Fruit fly (Drosophila melanogaster): ENCODE results near the gene boss.

Gene boss

dm6 chr3R:26005978-26006934 is 44.5 kb downstream of the boss start (continued):
- TF ChIP-seq Hey (tag; optimal IDR thresholded peaks at IDR 0.05), result peak; percentile 68
- no peak for TF ChIP-seq CG3838 (GFP tag; optimal IDR thresholded peaks at IDR 0.05)
- no peak for TF ChIP-seq CG7928 (GFP tag; optimal IDR thresholded peaks at IDR 0.05)
- TF ChIP-seq Trl (optimal IDR thresholded peaks at IDR 0.05), result peak; percentile 10 to 36
- no peak for TF ChIP-seq Trl (GFP tag; optimal IDR thresholded peaks at IDR 0.05)
- no peak for TF ChIP-seq Ravus (GFP tag; IDR thresholded peaks at IDR 0.05)
- peak; percentile 1 for TF ChIP-seq CG2678 (tag; optimal IDR thresholded peaks at IDR 0.05)
- no peak for TF ChIP-seq jigr1 (GFP tag; IDR thresholded peaks at IDR 0.05)
- TF ChIP-seq CG1603 (tag; optimal IDR thresholded peaks at IDR 0.05), result no peak
- no peak for TF ChIP-seq CG12104 (GFP tag; optimal IDR thresholded peaks at IDR 0.05)
- peak; percentile 57 for TF ChIP-seq CG17829 (tag; optimal IDR thresholded peaks at IDR 0.05)
- TF ChIP-seq sima (GFP tag; optimal IDR thresholded peaks at IDR 0.05), result no peak
- TF ChIP-seq schlank (tag; optimal IDR thresholded peaks at IDR 0.05), result no peak
- TF ChIP-seq CG10462 (GFP tag; optimal IDR thresholded peaks at IDR 0.05), result no peak
- TF ChIP-seq bbx (GFP tag; IDR thresholded peaks at IDR 0.05; ENCODE audit: partially characterized antibody), result peak; percentile 43
- no peak for TF ChIP-seq CG6813 (GFP tag; optimal IDR thresholded peaks at IDR 0.05)
- no peak for TF ChIP-seq Gsc (GFP tag; IDR thresholded peaks at IDR 0.05)
- TF ChIP-seq fd96Cb (tag; optimal IDR thresholded peaks at IDR 0.05), result no peak
- no peak for TF ChIP-seq Ptx1 (GFP tag; IDR thresholded peaks at IDR 0.05)
- peak; percentile 43 for TF ChIP-seq lab (GFP tag; optimal IDR thresholded peaks at IDR 0.05)
- peak; percentile 3 to 22 for TF ChIP-seq bsh (GFP tag; optimal IDR thresholded peaks at IDR 0.05)
- TF ChIP-seq lilli (GFP tag; optimal IDR thresholded peaks at IDR 0.05), result no peak
- no peak for TF ChIP-seq CG12155 (GFP tag; optimal IDR thresholded peaks at IDR 0.05)
- no peak for TF ChIP-seq pfk (GFP tag; optimal IDR thresholded peaks at IDR 0.05)
- peak; percentile 10 for TF ChIP-seq CG5245 (GFP tag; optimal IDR thresholded peaks at IDR 0.05)
- TF ChIP-seq gce (GFP tag; IDR thresholded peaks at IDR 0.05), result peak; percentile 61; the same call in 2 of the 3 replicates
- peak; percentile 7 for TF ChIP-seq her (GFP tag; optimal IDR thresholded peaks at IDR 0.05)
- TF ChIP-seq CG11504 (tag; optimal IDR thresholded peaks at IDR 0.05), result peak; percentile 45
- peak; percentile 78 for TF ChIP-seq gsb-n (tag; optimal IDR thresholded peaks at IDR 0.05)
- no peak for TF ChIP-seq Chrac-16 (GFP tag; optimal IDR thresholded peaks at IDR 0.05)
- no peak for TF ChIP-seq CG4730 (GFP tag; IDR thresholded peaks at IDR 0.05)
- TF ChIP-seq Taf1 (GFP tag; IDR thresholded peaks at IDR 0.05), result no peak
- peak; percentile 72; the same call in 2 of the 3 replicates for TF ChIP-seq ci (GFP tag; IDR thresholded peaks at IDR 0.05)
- no peak for TF ChIP-seq CG17568 (GFP tag; optimal IDR thresholded peaks at IDR 0.05)
- TF ChIP-seq Mrtf (GFP tag; IDR thresholded peaks at IDR 0.05), result no peak
- no peak for TF ChIP-seq Hr51 (GFP tag; optimal IDR thresholded peaks at IDR 0.05)
- no peak for TF ChIP-seq Fer3 (tag; optimal IDR thresholded peaks at IDR 0.05)
- no peak for TF ChIP-seq CG11695 (GFP tag; IDR thresholded peaks at IDR 0.05)
- TF ChIP-seq sqz (GFP tag; optimal IDR thresholded peaks at IDR 0.05), result peak; percentile 98
- TF ChIP-seq kah (GFP tag; optimal IDR thresholded peaks at IDR 0.05), result peak; percentile 75
- TF ChIP-seq grn (GFP tag; optimal IDR thresholded peaks at IDR 0.05), result peak; percentile 39
- no peak for TF ChIP-seq CG2120 (GFP tag; optimal IDR thresholded peaks at IDR 0.05)
- TF ChIP-seq CG15073 (GFP tag; optimal IDR thresholded peaks at IDR 0.05), result no peak
- TF ChIP-seq ken (GFP tag; IDR thresholded peaks at IDR 0.05), result peak; percentile 51; the same call in 1 of the 3 replicates
- TF ChIP-seq CG16863 (GFP tag; optimal IDR thresholded peaks at IDR 0.05), result no peak
- no peak for TF ChIP-seq hb (GFP tag; IDR thresholded peaks at IDR 0.05; ENCODE audit: partially characterized antibody)
- no peak for TF ChIP-seq CG9817 (tag; optimal IDR thresholded peaks at IDR 0.05)
- TF ChIP-seq CG8388 (GFP tag; optimal IDR thresholded peaks at IDR 0.05), result peak; percentile 7
- TF ChIP-seq MESR4 (GFP tag; optimal IDR thresholded peaks at IDR 0.05), result peak; percentile 1
